Worm (Caenorhabditis elegans) whole organism, L3 larva: ENCODE data around the gene nas-13.
A peak's percentile ranks its signal among the peaks of the same experiment; 100 is the strongest.

Experiments used
- ceh-9 ChIP-seq: sonication (generic microtip); optimal IDR thresholded peaks from 2 replicates; lab custom pipeline; 2018; ENCODE audit warnings: missing biosample characterization, missing genetic modification characterization
- daf-12 ChIP-seq: fragments of 150-350 bp; optimal IDR thresholded peaks from 2 replicates; lab custom pipeline; 2014; ENCODE audit warnings: missing biosample characterization, missing genetic modification reagents, missing genetic modification characterization
- egl-27 ChIP-seq: sonication (generic microtip); optimal IDR thresholded peaks from 4 replicates; lab custom pipeline; 2017; ENCODE audit warnings: missing biosample characterization, missing genetic modification reagents, missing genetic modification characterization
- elt-1 ChIP-seq: fragments of 150-350 bp; optimal IDR thresholded peaks from 2 replicates; lab custom pipeline; 2014; ENCODE audit warnings: missing biosample characterization, missing genetic modification characterization
- elt-2 ChIP-seq: sonication (generic microtip); optimal IDR thresholded peaks from 2 replicates; lab custom pipeline; 2016; ENCODE audit warnings: missing genetic modification reagents, mild to moderate bottlenecking, missing genetic modification characterization, missing compliant biosample characterization
- elt-3 ChIP-seq, 3 experiments: fragments of 150-350 bp in 1 of 3; sonication (generic microtip) in 2 of 3; optimal IDR thresholded peaks; 2 replicates in 2 of 3; 4 replicates in 1 of 3; lab custom pipeline; 2014 to 2017; ENCODE audit warnings: missing biosample characterization in 3 of 3, missing genetic modification characterization in 3 of 3
- eor-1 ChIP-seq, 2 experiments: fragments of 150-350 bp; optimal IDR thresholded peaks; 2 replicates each; lab custom pipeline; 2014 to 2018; ENCODE audit warnings: missing biosample characterization in 2 of 2, missing genetic modification characterization in 2 of 2
- fkh-10 ChIP-seq: sonication (generic microtip); optimal IDR thresholded peaks from 2 replicates; lab custom pipeline; 2017; ENCODE audit warnings: missing biosample characterization, missing genetic modification reagents, missing genetic modification characterization
- fkh-2 ChIP-seq: fragments of 150-350 bp; optimal IDR thresholded peaks from 2 replicates; lab custom pipeline; 2014; ENCODE audit warnings: missing biosample characterization, missing genetic modification reagents, missing genetic modification characterization
- hmg-11 ChIP-seq: sonication (generic microtip); optimal IDR thresholded peaks from 2 replicates; lab custom pipeline; 2016; ENCODE audit warnings: missing genetic modification characterization, missing compliant biosample characterization
- jun-1 ChIP-seq: fragments of 150-350 bp; optimal IDR thresholded peaks from 2 replicates; lab custom pipeline; 2014; ENCODE audit warnings: missing biosample characterization, missing genetic modification reagents, missing genetic modification characterization
- lin-15B ChIP-seq: fragments of 150-350 bp; optimal IDR thresholded peaks from 2 replicates; lab custom pipeline; 2014; ENCODE audit warnings: missing biosample characterization, missing genetic modification characterization
- lin-39 ChIP-seq: fragments of 150-350 bp; optimal IDR thresholded peaks from 2 replicates; lab custom pipeline; 2018; ENCODE audit warnings: missing biosample characterization, missing genetic modification reagents, missing genetic modification characterization
- mdl-1 ChIP-seq: fragments of 150-350 bp; optimal IDR thresholded peaks from 2 replicates; lab custom pipeline; 2014; ENCODE audit warnings: missing biosample characterization, missing genetic modification characterization
- nfya-1 ChIP-seq: sonication (generic microtip); optimal IDR thresholded peaks from 2 replicates; lab custom pipeline; 2017; ENCODE audit warnings: missing genetic modification characterization, mild to moderate bottlenecking, missing compliant biosample characterization, antibody characterized with exemption, moderate library complexity; ENCODE audit not compliant: insufficient read depth
- nhr-12 ChIP-seq: fragments of 150-350 bp; optimal IDR thresholded peaks from 2 replicates; lab custom pipeline; 2014; ENCODE audit warnings: missing biosample characterization, missing genetic modification characterization
- nhr-23 ChIP-seq: fragments of 150-350 bp; optimal IDR thresholded peaks from 2 replicates; lab custom pipeline; 2014; ENCODE audit warnings: missing biosample characterization, missing genetic modification reagents, missing genetic modification characterization
- nhr-237 ChIP-seq: fragments of 150-350 bp; optimal IDR thresholded peaks from 2 replicates; lab custom pipeline; 2014; ENCODE audit warnings: missing biosample characterization, missing genetic modification characterization
- nhr-25 ChIP-seq: sonication (generic microtip); optimal IDR thresholded peaks from 2 replicates; lab custom pipeline; 2017; ENCODE audit warnings: missing biosample characterization, missing genetic modification characterization
- nhr-28 ChIP-seq: fragments of 150-350 bp; optimal IDR thresholded peaks from 2 replicates; lab custom pipeline; 2014; ENCODE audit warnings: missing biosample characterization, missing genetic modification characterization
- nhr-43 ChIP-seq: sonication (generic microtip); optimal IDR thresholded peaks from 2 replicates; lab custom pipeline; 2016; ENCODE audit warnings: mild to moderate bottlenecking, missing genetic modification characterization, missing compliant biosample characterization; ENCODE audit not compliant: poor library complexity, severe bottlenecking
- nhr-76 ChIP-seq: fragments of 150-350 bp; sonication (generic microtip); optimal IDR thresholded peaks from 5 replicates; lab custom pipeline; 2014; ENCODE audit warnings: missing biosample characterization, missing genetic modification characterization
- nhr-77 ChIP-seq: fragments of 150-350 bp; optimal IDR thresholded peaks from 2 replicates; lab custom pipeline; 2014; ENCODE audit warnings: missing biosample characterization, missing genetic modification characterization
- pqm-1 ChIP-seq: fragments of 150-350 bp; optimal IDR thresholded peaks from 2 replicates; lab custom pipeline; 2017; ENCODE audit warnings: missing biosample characterization, missing genetic modification characterization, inconsistent platforms
- sea-2 ChIP-seq: fragments of 150-350 bp; sonication (generic microtip); optimal IDR thresholded peaks from 4 replicates; lab custom pipeline; 2014; ENCODE audit warnings: missing biosample characterization, missing genetic modification reagents, missing genetic modification characterization
- skn-1 ChIP-seq: fragments of 150-350 bp; optimal IDR thresholded peaks from 2 replicates; lab custom pipeline; 2014; ENCODE audit warnings: missing biosample characterization, missing genetic modification characterization
- tbx-2 ChIP-seq: sonication (generic microtip); optimal IDR thresholded peaks from 2 replicates; lab custom pipeline; 2016; ENCODE audit warnings: mild to moderate bottlenecking, missing genetic modification characterization, missing compliant biosample characterization
- unc-39 ChIP-seq: sonication (generic microtip); optimal IDR thresholded peaks from 4 replicates; lab custom pipeline; 2017; ENCODE audit warnings: missing biosample characterization, missing genetic modification characterization
- zag-1 ChIP-seq: fragments of 150-350 bp; optimal IDR thresholded peaks from 2 replicates; lab custom pipeline; 2014; ENCODE audit warnings: missing biosample characterization, missing genetic modification characterization
- ztf-4 ChIP-seq: fragments of 150-350 bp; optimal IDR thresholded peaks from 2 replicates; lab custom pipeline; 2014; ENCODE audit warnings: missing biosample characterization, missing genetic modification characterization

The nas-13 gene

ce11 chrX:15384090-15384624 is 43.9 kb downstream of the nas-13 start:
- TF ChIP-seq unc-39 (tag; lab: Kevin White, UChicago) (no peak), nhr-23 (tag; lab: Kevin White, UChicago) (peak; percentile 28), elt-1 (tag; lab: Kevin White, UChicago) (peak; percentile 50), elt-3 (tag; optimal IDR thresholded peaks at IDR 0.05; lab: Kevin White, UChicago) (no peak), fkh-2 (tag; lab: Kevin White, UChicago) (no peak), egl-27 (tag; lab: Kevin White, UChicago) (no peak), nhr-237 (no peak), skn-1 (tag; lab: Kevin White, UChicago) (no peak), ztf-4 (tag; lab: Kevin White, UChicago) (no peak), ceh-9 (tag; lab: Kevin White, UChicago) (no peak), nhr-43 (tag; lab: Kevin White, UChicago) (peak; percentile 41), nhr-77 (tag; lab: Kevin White, UChicago) (no peak)

ce11 chrX:15382914-15383313 is 45.1 kb downstream of the nas-13 start:
- TF ChIP-seq mdl-1 (tag; lab: Kevin White, UChicago) (no peak), sea-2 (GFP tag; lab: Kevin White, UChicago) (no peak), lin-15B (no peak), lin-39 (tag; lab: Kevin White, UChicago) (peak; percentile 43), elt-2 (tag; lab: Kevin White, UChicago) (peak; percentile 46), fkh-2 (tag; lab: Kevin White, UChicago) (no peak), fkh-10 (GFP tag; lab: Kevin White, UChicago) (no peak), zag-1 (tag; lab: Kevin White, UChicago) (no peak), nfya-1 (tag; lab: Kevin White, UChicago) (peak; percentile 6), nhr-28 (no peak), pqm-1 (tag; lab: Kevin White, UChicago) (peak; percentile 33)

ce11 chrX:15382256-15382655 is 45.8 kb downstream of the nas-13 start:
- TF ChIP-seq nhr-76 (tag; lab: Kevin White, UChicago) (no peak), jun-1 (tag; lab: Kevin White, UChicago) (no peak), nhr-25 (tag; lab: Kevin White, UChicago) (peak; percentile 9), nfya-1 (tag; lab: Kevin White, UChicago) (peak; percentile 21), nhr-12 (tag; lab: Kevin White, UChicago) (no peak), tbx-2 (no peak), nhr-23 (tag; lab: Kevin White, UChicago) (peak; percentile 33)

- TF ChIP-seq hmg-11 (tag; lab: Kevin White, UChicago) (no peak), fkh-10 (GFP tag; lab: Kevin White, UChicago) (peak; percentile 73)
- TF ChIP-seq, all 47 proteins: peak for 1
Measured at ce11 chrX:15381486-15381885, 46.6 kb downstream of the nas-13 start.

- TF ChIP-seq daf-12 (no peak), nhr-23 (tag; lab: Kevin White, UChicago) (peak; percentile 61)
Measured at ce11 chrX:15380437-15380836, 47.6 kb downstream of the nas-13 start.

ce11 chrX:15379882-15380281 is 48.2 kb downstream of the nas-13 start:
- TF ChIP-seq pqm-1 (tag; lab: Kevin White, UChicago) (no peak), nhr-43 (tag; lab: Kevin White, UChicago) (peak; percentile 1), eor-1 (tag; optimal IDR thresholded peaks at IDR 0.05; lab: Kevin White, UChicago) (no peak), nhr-25 (tag; lab: Kevin White, UChicago) (peak; percentile 87), elt-3 (tag; optimal IDR thresholded peaks at IDR 0.05; lab: Kevin White, UChicago) (peak in 1 of 3 experiments; percentile 6)
